Worm (Caenorhabditis elegans): Measurements from ENCODE around the gene C08H9.16.

C08H9.16 gene

ce11 chrII:9940430-9940829 lies 47.9 kb downstream of the C08H9.16 start, which contains the start of gene ufd-3 (continued):
- TF ChIP-seq hpl-2 (GFP tag; optimal IDR thresholded peaks at IDR 0.05) (peak; percentile 12), zip-4 (GFP tag; optimal IDR thresholded peaks at IDR 0.05) (peak; percentile 45), aly-2 (tag; optimal IDR thresholded peaks at IDR 0.05) (peak; percentile 37), xbp-1 (tag; optimal IDR thresholded peaks at IDR 0.05) (peak; percentile 92), Y116A8C.19 (tag; optimal IDR thresholded peaks at IDR 0.05; ENCODE audit: borderline replicate concordance) (peak; percentile 80), lin-13 (GFP tag; optimal IDR thresholded peaks at IDR 0.05) (peak; percentile 83), nhr-84 (tag; optimal IDR thresholded peaks at IDR 0.05) (no peak), hlh-4 (tag; optimal IDR thresholded peaks at IDR 0.05) (peak; percentile 63), hlh-17 (GFP tag; optimal IDR thresholded peaks at IDR 0.05; ENCODE audit: borderline replicate concordance) (no peak), swsn-7 (tag; optimal IDR thresholded peaks at IDR 0.05) (peak; percentile 91), irx-1 (tag; optimal IDR thresholded peaks at IDR 0.05) (peak; percentile 95), mab-9 (GFP tag; IDR thresholded peaks at IDR 0.05) (peak; percentile 71), blmp-1 (tag; optimal IDR thresholded peaks at IDR 0.05) (peak; percentile 82), snu-23 (GFP tag; optimal IDR thresholded peaks at IDR 0.05) (peak; percentile 92), dsc-1 (tag; optimal IDR thresholded peaks at IDR 0.05) (peak; percentile 90), ets-5 (GFP tag; IDR thresholded peaks at IDR 0.05) (no peak), sox-4 (tag; optimal IDR thresholded peaks at IDR 0.05) (peak; percentile 92), nhr-20 (tag; optimal IDR thresholded peaks at IDR 0.05) (peak; percentile 93), ces-1 (GFP tag; optimal IDR thresholded peaks at IDR 0.05) (no peak), ceh-8 (GFP tag; optimal IDR thresholded peaks at IDR 0.05) (peak; percentile 61), nhr-90 (tag; optimal IDR thresholded peaks at IDR 0.05; ENCODE audit: poor library complexity) (peak; percentile 93), snpc-4 (tag; optimal IDR thresholded peaks at IDR 0.05) (peak; percentile 78), vab-15 (tag; optimal IDR thresholded peaks at IDR 0.05) (peak; percentile 85), mef-2 (tag; optimal IDR thresholded peaks at IDR 0.05) (no peak), alr-1 (tag; optimal IDR thresholded peaks at IDR 0.05; ENCODE audit: borderline replicate concordance) (no peak), nhr-77 (tag; optimal IDR thresholded peaks at IDR 0.05) (peak; percentile 48), unc-86 (tag; optimal IDR thresholded peaks at IDR 0.05) (peak; percentile 85), aha-1 (tag; optimal IDR thresholded peaks at IDR 0.05) (no peak), lin-35 (GFP tag; optimal IDR thresholded peaks at IDR 0.05) (peak; percentile 99), skn-1 (tag; optimal IDR thresholded peaks at IDR 0.05) (peak; percentile 99), C34B4.2 (tag; optimal IDR thresholded peaks at IDR 0.05) (no peak), zag-1 (tag; optimal IDR thresholded peaks at IDR 0.05) (peak; percentile 15), ceh-90 (tag; optimal IDR thresholded peaks at IDR 0.05) (peak; percentile 92), egl-27 (tag; optimal IDR thresholded peaks at IDR 0.05) (no peak), unc-62 (GFP tag; optimal IDR thresholded peaks at IDR 0.05) (no peak), mdl-1 (tag; optimal IDR thresholded peaks at IDR 0.05) (peak in 1 of 2 experiments; percentile 78)

ce11 chrII:9943246-9943645 lies 50.7 kb downstream of the C08H9.16 start:
- TF ChIP-seq unc-62 (GFP tag; optimal IDR thresholded peaks at IDR 0.05): no peak
- no peak for TF ChIP-seq grh-1 (GFP tag; IDR thresholded peaks at IDR 0.05)
- no peak for TF ChIP-seq unc-30 (tag; optimal IDR thresholded peaks at IDR 0.05)
- TF ChIP-seq nhr-11 (tag; optimal IDR thresholded peaks at IDR 0.05): no peak
- TF ChIP-seq fkh-10 (GFP tag; optimal IDR thresholded peaks at IDR 0.05): no peak
- TF ChIP-seq sox-4 (tag; optimal IDR thresholded peaks at IDR 0.05): no peak
- no peak for TF ChIP-seq dpl-1 (GFP tag; optimal IDR thresholded peaks at IDR 0.05)
- TF ChIP-seq ceh-82 (tag; optimal IDR thresholded peaks at IDR 0.05): no peak
- no peak for TF ChIP-seq mep-1 (tag; optimal IDR thresholded peaks at IDR 0.05)
- no peak for TF ChIP-seq nhr-237 (tag; optimal IDR thresholded peaks at IDR 0.05)
- no peak for TF ChIP-seq fos-1 (tag; optimal IDR thresholded peaks at IDR 0.05)
- no peak for TF ChIP-seq egl-27 (tag; optimal IDR thresholded peaks at IDR 0.05)
- TF ChIP-seq xbp-1 (tag; optimal IDR thresholded peaks at IDR 0.05): no peak
- no peak for TF ChIP-seq nhr-76 (tag; optimal IDR thresholded peaks at IDR 0.05)
- no peak for TF ChIP-seq irx-1 (tag; optimal IDR thresholded peaks at IDR 0.05)
- no peak for TF ChIP-seq pag-3 (tag; optimal IDR thresholded peaks at IDR 0.05; ENCODE audit: borderline replicate concordance, insufficient read depth)
- no peak for TF ChIP-seq nhr-84 (tag; optimal IDR thresholded peaks at IDR 0.05)

Data from whole organism, L1 larva.